Fruit fly (Drosophila melanogaster): ENCODE measurements around the gene CG43703.
A peak's percentile ranks its signal among the peaks of the same experiment; 100 is the strongest.

The CG43703 gene

DNA sequence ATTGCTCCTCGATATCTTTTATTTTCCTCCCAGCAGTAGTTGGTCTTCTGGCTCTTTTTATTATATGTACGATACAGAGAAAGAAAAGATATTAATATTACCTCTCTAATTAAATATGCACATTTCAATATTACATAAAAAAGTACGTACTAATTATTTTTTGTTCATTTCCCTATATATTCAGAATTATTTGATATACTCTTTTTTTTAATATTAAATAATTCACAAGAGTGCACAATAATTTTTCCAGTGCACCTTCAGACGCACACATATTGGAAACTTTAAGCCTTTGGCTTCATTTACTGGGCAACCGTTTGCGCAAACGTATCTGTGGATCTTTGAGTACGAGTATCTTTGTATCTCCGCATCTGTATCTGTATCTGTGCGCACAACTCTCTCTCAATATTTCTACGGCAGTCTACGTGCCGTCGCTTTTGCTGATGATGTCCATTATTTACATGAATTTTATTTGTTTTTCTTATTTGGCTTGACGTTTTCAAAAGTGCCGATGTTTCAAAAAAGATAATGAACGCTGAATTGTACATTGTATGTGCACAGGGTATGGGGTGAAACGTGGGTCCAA lies 11.4 kb downstream of the CG43703 start (continued):
- TF ChIP-seq CG11560 (tag; IDR thresholded peaks at IDR 0.05) (0 out of 3 replicates have a peak, but pooled peaks have one; percentile 63), CkIIα-i1 (GFP tag; IDR thresholded peaks at IDR 0.05) (no peak), sisA (GFP tag; IDR thresholded peaks at IDR 0.05) (peak; percentile 73), CG13894 (tag; optimal IDR thresholded peaks at IDR 0.05) (peak; percentile 50), CG10321 (GFP tag; IDR thresholded peaks at IDR 0.05) (no peak), HLH4C (GFP tag; IDR thresholded peaks at IDR 0.05; ENCODE audit: partially characterized antibody) (no peak), Lim3 (GFP tag; IDR thresholded peaks at IDR 0.05) (no peak), Camta (GFP tag; optimal IDR thresholded peaks at IDR 0.05) (peak; percentile 11), Kr (GFP tag; optimal IDR thresholded peaks at IDR 0.05) (peak; percentile 82), zen2 (GFP tag; IDR thresholded peaks at IDR 0.05; ENCODE audit: partially characterized antibody) (no peak), CG34224 (GFP tag; IDR thresholded peaks at IDR 0.05; ENCODE audit: partially characterized antibody) (no peak), Hr3 (GFP tag; optimal IDR thresholded peaks at IDR 0.05) (peak; percentile 84), CG30020 (tag; optimal IDR thresholded peaks at IDR 0.05) (peak; percentile 53), CG8359 (GFP tag; optimal IDR thresholded peaks at IDR 0.05; ENCODE audit: borderline replicate concordance) (peak; percentile 71), maf-S (GFP tag; optimal IDR thresholded peaks at IDR 0.05) (peak; percentile 21), tup (GFP tag; optimal IDR thresholded peaks at IDR 0.05) (peak; percentile 24), Mes4 (GFP tag; optimal IDR thresholded peaks at IDR 0.05) (no peak), mld (GFP tag; IDR thresholded peaks at IDR 0.05; ENCODE audit: partially characterized antibody) (no peak), inv (GFP tag; IDR thresholded peaks at IDR 0.05; ENCODE audit: partially characterized antibody) (no peak), Gsc (GFP tag; IDR thresholded peaks at IDR 0.05) (no peak), CG15696 (tag; optimal IDR thresholded peaks at IDR 0.05) (peak; percentile 98), ci (GFP tag; IDR thresholded peaks at IDR 0.05) (peak; percentile 82), grn (GFP tag; optimal IDR thresholded peaks at IDR 0.05) (peak; percentile 84), chinmo (GFP tag; IDR thresholded peaks at IDR 0.05; ENCODE audit: partially characterized antibody) (no peak), CG17802 (tag; optimal IDR thresholded peaks at IDR 0.05) (peak; percentile 27), D19B (GFP tag; optimal IDR thresholded peaks at IDR 0.05) (peak; percentile 27), gcm (GFP tag; optimal IDR thresholded peaks at IDR 0.05) (peak; percentile 95), Deaf1 (tag; optimal IDR thresholded peaks at IDR 0.05) (peak; percentile 74), CG7357 (GFP tag; IDR thresholded peaks at IDR 0.05) (peak; percentile 82), Mad (GFP tag; optimal IDR thresholded peaks at IDR 0.05) (no peak), nmo (GFP tag; optimal IDR thresholded peaks at IDR 0.05) (peak; percentile 95), CG3163 (GFP tag; optimal IDR thresholded peaks at IDR 0.05) (no peak), gro (GFP tag; optimal IDR thresholded peaks at IDR 0.05) (no peak), row (GFP tag; IDR thresholded peaks at IDR 0.05) (peak; percentile 88), CG8944 (GFP tag; optimal IDR thresholded peaks at IDR 0.05) (no peak), tap (tag; optimal IDR thresholded peaks at IDR 0.05) (peak; percentile 93), Taf1 (GFP tag; IDR thresholded peaks at IDR 0.05) (0 out of 2 replicates have a peak, but pooled peaks have one; percentile 20), Opbp (GFP tag; IDR thresholded peaks at IDR 0.05; ENCODE audit: partially characterized antibody) (no peak), CG4617 (GFP tag; optimal IDR thresholded peaks at IDR 0.05; ENCODE audit: borderline replicate concordance) (peak; percentile 18), bcd (GFP tag; optimal IDR thresholded peaks at IDR 0.05) (peak; percentile 80), CG11085 (GFP tag; IDR thresholded peaks at IDR 0.05) (peak; percentile 51; the same call in 1 of the 2 replicates), CG32772 (GFP tag; IDR thresholded peaks at IDR 0.05) (peak; percentile 74), CG13296 (GFP tag; optimal IDR thresholded peaks at IDR 0.05) (peak; percentile 74), CG11723 (GFP tag; optimal IDR thresholded peaks at IDR 0.05) (peak; percentile 48), CHES-1-like (GFP tag; optimal IDR thresholded peaks at IDR 0.05) (no peak), CrebB (tag; optimal IDR thresholded peaks at IDR 0.05) (peak; percentile 64), pros (GFP tag; optimal IDR thresholded peaks at IDR 0.05) (peak; percentile 88), CG10209 (GFP tag; optimal IDR thresholded peaks at IDR 0.05) (peak; percentile 85), C15 (GFP tag; IDR thresholded peaks at IDR 0.05) (no peak), CG3995 (GFP tag; optimal IDR thresholded peaks at IDR 0.05) (no peak)

All from whole organism, embryonic.